Fruit fly (Drosophila melanogaster): ENCODE data around the gene Nop56.
A peak's percentile ranks its signal among the peaks of the same experiment; 100 is the strongest.

Gene Nop56

DNA sequence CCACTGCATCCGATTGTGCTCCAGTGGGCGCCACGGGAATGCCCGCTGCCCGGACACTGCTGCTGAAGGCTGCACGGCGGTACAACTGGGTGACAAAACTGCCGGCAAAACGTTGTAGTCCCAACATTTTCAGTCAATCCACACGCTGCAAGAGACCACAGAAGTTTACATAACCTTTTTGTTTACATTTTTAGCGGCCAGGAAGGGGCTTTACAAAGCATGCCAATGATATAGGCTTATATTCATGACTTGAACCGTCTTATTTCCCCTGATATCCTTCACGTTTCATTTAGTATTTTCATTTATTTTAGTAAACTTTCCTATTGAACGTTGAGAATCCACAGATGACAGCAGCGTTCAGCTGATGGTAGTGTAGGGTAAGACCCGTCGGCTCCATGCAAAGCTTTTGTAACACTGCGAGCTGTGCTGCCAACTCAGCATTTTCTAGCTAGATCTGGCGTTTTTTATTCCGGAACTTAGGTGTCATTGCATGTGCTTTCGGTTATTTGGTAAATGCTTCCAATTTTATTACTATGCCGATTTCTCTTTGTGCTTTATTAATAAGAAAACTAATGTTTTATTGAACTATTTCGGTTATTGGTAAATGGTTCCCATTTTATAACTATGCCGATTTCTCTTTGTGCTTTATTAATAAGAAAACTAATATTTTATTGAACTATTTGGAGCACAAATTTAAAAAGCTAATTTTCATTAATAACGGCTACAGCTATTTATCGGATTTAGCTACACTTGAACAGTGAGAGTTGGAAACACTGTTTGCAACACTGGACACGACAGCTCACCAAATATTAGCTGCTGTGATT lies 10.1 kb downstream of the Nop56 start, which contains the start of the genes CG13850 and lqfR (continued):
- TF ChIP-seq Fer2 (tag; optimal IDR thresholded peaks at IDR 0.05) (peak; percentile 22), caup (GFP tag; optimal IDR thresholded peaks at IDR 0.05; ENCODE audit: severe bottlenecking) (peak; percentile 80), CG2889 (GFP tag; IDR thresholded peaks at IDR 0.05) (0 out of 3 replicates have a peak, but pooled peaks have one; percentile 38), al (GFP tag; IDR thresholded peaks at IDR 0.05) (peak; percentile 60; the same call in 1 of the 2 replicates), twi (tag; optimal IDR thresholded peaks at IDR 0.05) (peak; percentile 57), hth (optimal IDR thresholded peaks at IDR 0.05) (no peak), gem (tag; optimal IDR thresholded peaks at IDR 0.05) (no peak), Max (GFP tag; optimal IDR thresholded peaks at IDR 0.05) (peak; percentile 86), Hr78 (GFP tag; optimal IDR thresholded peaks at IDR 0.05) (no peak), HLH4C (GFP tag; IDR thresholded peaks at IDR 0.05; ENCODE audit: partially characterized antibody) (no peak), grau (tag; optimal IDR thresholded peaks at IDR 0.05) (peak; percentile 75), CG10543 (GFP tag; optimal IDR thresholded peaks at IDR 0.05) (peak; percentile 82), sd (tag; optimal IDR thresholded peaks at IDR 0.05) (peak; percentile 45), vnd (GFP tag; IDR thresholded peaks at IDR 0.05; ENCODE audit: partially characterized antibody) (no peak), Sry-β (GFP tag; optimal IDR thresholded peaks at IDR 0.05) (peak; percentile 97), CG30431 (GFP tag; optimal IDR thresholded peaks at IDR 0.05) (peak; percentile 60), gt (GFP tag; IDR thresholded peaks at IDR 0.05) (no peak), lbe (GFP tag; optimal IDR thresholded peaks at IDR 0.05) (peak; percentile 38), CG6689 (GFP tag; IDR thresholded peaks at IDR 0.05) (peak; percentile 55), CG16779 (GFP tag; IDR thresholded peaks at IDR 0.05) (no peak), tgo (GFP tag; IDR thresholded peaks at IDR 0.05) (peak; percentile 57; the same call in 2 of the 3 replicates), CG4360 (GFP tag; IDR thresholded peaks at IDR 0.05) (no peak), NK7.1 (GFP tag; optimal IDR thresholded peaks at IDR 0.05) (peak; percentile 39), mld (GFP tag; IDR thresholded peaks at IDR 0.05; ENCODE audit: partially characterized antibody) (no peak), E2f2 (GFP tag; IDR thresholded peaks at IDR 0.05) (no peak), CG4617 (GFP tag; optimal IDR thresholded peaks at IDR 0.05; ENCODE audit: borderline replicate concordance) (peak; percentile 40), cato (GFP tag; optimal IDR thresholded peaks at IDR 0.05; ENCODE audit: borderline replicate concordance) (peak; percentile 58), repo (GFP tag; optimal IDR thresholded peaks at IDR 0.05) (peak; percentile 70), Pdp1 (GFP tag; optimal IDR thresholded peaks at IDR 0.05) (peak; percentile 80 to 90), Xrp1 (GFP tag; IDR thresholded peaks at IDR 0.05) (peak; percentile 45; the same call in 1 of the 2 replicates), Hand (GFP tag; optimal IDR thresholded peaks at IDR 0.05) (peak; percentile 6), gce (GFP tag; IDR thresholded peaks at IDR 0.05) (no peak), CG9437 (GFP tag; optimal IDR thresholded peaks at IDR 0.05) (peak; percentile 72), Drgx (GFP tag; IDR thresholded peaks at IDR 0.05) (peak; percentile 41), CG6654 (GFP tag; optimal IDR thresholded peaks at IDR 0.05) (peak; percentile 40), pb (GFP tag; optimal IDR thresholded peaks at IDR 0.05) (peak; percentile 71), chm (GFP tag; IDR thresholded peaks at IDR 0.05) (no peak), CG12659 (GFP tag; optimal IDR thresholded peaks at IDR 0.05) (peak; percentile 88), CG10565 (GFP tag; optimal IDR thresholded peaks at IDR 0.05) (peak; percentile 12), CG31441 (GFP tag; IDR thresholded peaks at IDR 0.05) (peak; percentile 52; the same call in 1 of the 2 replicates), unc-4 (GFP tag; IDR thresholded peaks at IDR 0.05; ENCODE audit: partially characterized antibody) (no peak), CG9876 (GFP tag; optimal IDR thresholded peaks at IDR 0.05) (peak; percentile 78), CG15011 (GFP tag; optimal IDR thresholded peaks at IDR 0.05) (peak; percentile 58), Doc3 (GFP tag; IDR thresholded peaks at IDR 0.05; ENCODE audit: partially characterized antibody) (no peak), CG9817 (tag; optimal IDR thresholded peaks at IDR 0.05) (peak; percentile 79), B-H2 (GFP tag; optimal IDR thresholded peaks at IDR 0.05) (peak; percentile 47), jing (GFP tag; optimal IDR thresholded peaks at IDR 0.05) (no peak), CG4730 (GFP tag; IDR thresholded peaks at IDR 0.05) (no peak)

Measured in whole organism, embryonic.